Worm (Caenorhabditis elegans): ENCODE data around the gene F14F8.8.

DNA sequence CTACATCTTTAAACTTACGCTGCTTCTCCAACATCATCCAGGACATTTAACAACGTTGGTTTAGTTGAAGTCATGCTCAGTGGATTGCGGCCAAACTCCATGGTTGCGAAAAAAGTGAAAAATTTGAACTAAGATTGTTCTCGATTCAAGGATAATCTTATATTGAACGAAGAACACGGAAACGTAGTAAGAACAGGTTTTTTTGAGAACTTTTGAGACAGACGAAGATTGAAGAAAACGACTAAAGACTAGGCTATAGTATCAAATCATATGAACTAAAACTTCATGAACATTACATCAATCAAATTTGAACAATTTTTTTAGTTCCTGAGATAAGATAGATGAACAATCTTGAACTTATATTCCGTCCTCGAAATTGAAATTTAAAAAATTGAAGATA lies 25.0 kb downstream of the F14F8.8 start, which contains the start of gene W06G6.10:
- TF ChIP-seq lim-6 (tag; optimal IDR thresholded peaks at IDR 0.05) (no peak), ama-1 (optimal IDR thresholded peaks at IDR 0.05) (no peak)
